Worm (Caenorhabditis elegans) whole organism, late embryonic: ENCODE data around the gene oac-52.

Experiments used
- ama-1 ChIP-seq: fragments of 150-350 bp; optimal IDR thresholded peaks from 2 replicates; lab custom pipeline; 2014
- ceh-18 ChIP-seq: sonication (generic microtip); optimal IDR thresholded peaks from 2 replicates; lab custom pipeline; 2016; ENCODE audit warnings: missing genetic modification characterization, missing compliant biosample characterization
- ceh-2 ChIP-seq: sonication (generic microtip); optimal IDR thresholded peaks from 2 replicates; lab custom pipeline; 2016; ENCODE audit warnings: missing genotype, missing genetic modification characterization, missing compliant biosample characterization
- elt-2 ChIP-seq: sonication (generic microtip); optimal IDR thresholded peaks from 2 replicates; lab custom pipeline; 2016; ENCODE audit warnings: missing genetic modification reagents, missing genetic modification characterization, missing compliant biosample characterization
- ets-4 ChIP-seq: sonication (generic microtip); optimal IDR thresholded peaks from 2 replicates; lab custom pipeline; 2016; ENCODE audit warnings: missing genetic modification characterization, missing compliant biosample characterization
- pha-4 ChIP-seq: fragments of 150-350 bp; optimal IDR thresholded peaks from 2 replicates; lab custom pipeline; 2018; ENCODE audit warnings: missing biosample characterization, missing genetic modification reagents, missing genetic modification characterization
- pros-1 ChIP-seq: fragments of 150-350 bp; optimal IDR thresholded peaks from 2 replicates; lab custom pipeline; 2014; ENCODE audit warnings: missing biosample characterization, missing genetic modification reagents, missing genetic modification characterization
- sox-4 ChIP-seq: sonication (generic microtip); optimal IDR thresholded peaks from 2 replicates; lab custom pipeline; 2017; ENCODE audit warnings: mild to moderate bottlenecking, missing genetic modification characterization, inconsistent platforms, missing compliant biosample characterization
- unc-86 ChIP-seq: sonication (generic microtip); optimal IDR thresholded peaks from 2 replicates; lab custom pipeline; 2016; ENCODE audit warnings: missing genetic modification characterization, missing compliant biosample characterization

- TF ChIP-seq pha-4 (tag; lab: Kevin White, UChicago) (no peak), sox-4 (tag; lab: Kevin White, UChicago) (no peak), ama-1 (no peak), elt-2 (tag; lab: Kevin White, UChicago) (no peak), pros-1 (tag; lab: Kevin White, UChicago) (no peak), ceh-18 (tag; lab: Kevin White, UChicago) (no peak), ceh-2 (tag; lab: Kevin White, UChicago) (no peak), unc-86 (tag; lab: Kevin White, UChicago) (no peak), ets-4 (tag; lab: Kevin White, UChicago) (no peak)
Measured at ce11 chrIV:4294552-4294951, 51.9 kb downstream of the oac-52 start, which contains the start of gene F15E6.3.
